Fruit fly (Drosophila melanogaster): ENCODE measurements around the gene Cf2.

Cf2 gene

DNA sequence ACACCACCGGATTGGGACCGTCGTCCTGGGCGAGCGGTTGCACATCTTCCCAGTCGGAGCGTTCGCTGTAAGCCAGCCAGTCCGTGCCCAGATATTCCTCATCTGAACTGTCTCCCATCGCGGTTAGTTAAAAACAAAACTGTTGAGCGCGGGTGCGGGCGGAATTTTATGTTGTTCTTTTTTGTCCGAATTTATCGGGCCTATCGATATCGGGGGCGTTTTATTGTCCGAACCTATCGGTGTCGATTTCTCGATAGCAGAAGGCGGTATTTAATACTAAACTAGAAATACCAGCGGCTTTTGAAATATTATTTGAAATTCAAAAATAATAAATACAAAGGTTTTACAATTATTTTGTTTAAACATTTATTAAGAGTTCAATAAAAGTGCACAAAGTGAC, 52.4 kb downstream of the Cf2 start, which contains the start of gene Fnta (continued):
- TF ChIP-seq CG11695 (GFP tag; IDR thresholded peaks at IDR 0.05): 0 out of 3 replicates have a peak, but pooled peaks have one; percentile 22
- TF ChIP-seq ato (GFP tag; IDR thresholded peaks at IDR 0.05; ENCODE audit: partially characterized antibody): peak; percentile 97
- TF ChIP-seq CG4360 (GFP tag; IDR thresholded peaks at IDR 0.05): peak; percentile 16; the same call in 1 of the 2 replicates
- TF ChIP-seq CG14860 (GFP tag; IDR thresholded peaks at IDR 0.05; ENCODE audit: partially characterized antibody): peak; percentile 81; the same call in 2 of the 3 replicates
- peak; percentile 92 for TF ChIP-seq zen2 (GFP tag; IDR thresholded peaks at IDR 0.05; ENCODE audit: partially characterized antibody)
- peak; percentile 32 for TF ChIP-seq gfzf (GFP tag; optimal IDR thresholded peaks at IDR 0.05)
- peak; percentile 93; the same call in 2 of the 3 replicates for TF ChIP-seq Opbp (GFP tag; IDR thresholded peaks at IDR 0.05; ENCODE audit: partially characterized antibody)
- peak; percentile 32 for TF ChIP-seq trem (tag; optimal IDR thresholded peaks at IDR 0.05)
- peak; percentile 24; the same call in 1 of the 2 replicates for TF ChIP-seq CG2129 (GFP tag; IDR thresholded peaks at IDR 0.05; ENCODE audit: partially characterized antibody)
- peak; percentile 88 for TF ChIP-seq Dll (GFP tag; IDR thresholded peaks at IDR 0.05; ENCODE audit: partially characterized antibody)
- no peak for TF ChIP-seq CG6683 (GFP tag; optimal IDR thresholded peaks at IDR 0.05)
- no peak for TF ChIP-seq al (GFP tag; IDR thresholded peaks at IDR 0.05)
- TF ChIP-seq pzg (GFP tag; optimal IDR thresholded peaks at IDR 0.05): peak; percentile 47
- TF ChIP-seq tna (GFP tag; IDR thresholded peaks at IDR 0.05; ENCODE audit: partially characterized antibody): peak; percentile 97
- TF ChIP-seq sna (GFP tag; IDR thresholded peaks at IDR 0.05; ENCODE audit: partially characterized antibody): peak; percentile 89
- peak; percentile 88 for TF ChIP-seq CG13287 (GFP tag; IDR thresholded peaks at IDR 0.05; ENCODE audit: partially characterized antibody)
- peak; percentile 29 for TF ChIP-seq CG10267 (tag; optimal IDR thresholded peaks at IDR 0.05)
- TF ChIP-seq bowl (GFP tag; IDR thresholded peaks at IDR 0.05): no peak
- peak; percentile 35 for TF ChIP-seq CG15514 (GFP tag; optimal IDR thresholded peaks at IDR 0.05)
- peak; percentile 8 for TF ChIP-seq Med (GFP tag)

dm6 chr2L:4829040-4829439, 53.9 kb downstream of the Cf2 start:
- peak; percentile 3 for TF ChIP-seq CG15269 (tag; optimal IDR thresholded peaks at IDR 0.05)
- peak; percentile 55 for TF ChIP-seq CG12071 (GFP tag; optimal IDR thresholded peaks at IDR 0.05)
- peak; percentile 23 for TF ChIP-seq CG12104 (GFP tag; optimal IDR thresholded peaks at IDR 0.05)
- TF ChIP-seq kay (GFP tag; optimal IDR thresholded peaks at IDR 0.05): no peak
- no peak for TF ChIP-seq Oaz (GFP tag; IDR thresholded peaks at IDR 0.05)
- no peak for TF ChIP-seq hkb (optimal IDR thresholded peaks at IDR 0.05)
- no peak for TF ChIP-seq hkb (GFP tag; IDR thresholded peaks at IDR 0.05)
- TF ChIP-seq HHEX (GFP tag; optimal IDR thresholded peaks at IDR 0.05): peak; percentile 47
- peak; percentile 71 for TF ChIP-seq CG15479 (GFP tag; optimal IDR thresholded peaks at IDR 0.05)
- 0 out of 3 replicates have a peak, but pooled peaks have one; percentile 50 for TF ChIP-seq so (GFP tag; IDR thresholded peaks at IDR 0.05)
- TF ChIP-seq CG9817 (tag; optimal IDR thresholded peaks at IDR 0.05): peak; percentile 5
- peak; percentile 69 for TF ChIP-seq Fer1 (GFP tag; optimal IDR thresholded peaks at IDR 0.05)
- no peak for TF ChIP-seq cas (GFP tag; IDR thresholded peaks at IDR 0.05)
- TF ChIP-seq CG13296 (GFP tag; optimal IDR thresholded peaks at IDR 0.05): peak; percentile 77
- TF ChIP-seq CG34376 (GFP tag; optimal IDR thresholded peaks at IDR 0.05): peak; percentile 9
- TF ChIP-seq CG9727 (GFP tag; optimal IDR thresholded peaks at IDR 0.05): peak; percentile 6
- TF ChIP-seq CG7987 (GFP tag; optimal IDR thresholded peaks at IDR 0.05): peak; percentile 70
- 0 out of 2 replicates have a peak, but pooled peaks have one; percentile 20 for TF ChIP-seq vvl (GFP tag; IDR thresholded peaks at IDR 0.05)
- peak; percentile 22 for TF ChIP-seq CG17359 (tag; optimal IDR thresholded peaks at IDR 0.05)
- peak; percentile 74 for TF ChIP-seq sens (GFP tag)
- TF ChIP-seq CG10543 (GFP tag; optimal IDR thresholded peaks at IDR 0.05): peak; percentile 69
- peak; percentile 20 for TF ChIP-seq zen (tag; optimal IDR thresholded peaks at IDR 0.05)
- TF ChIP-seq ewg (GFP tag; optimal IDR thresholded peaks at IDR 0.05): no peak
- no peak for TF ChIP-seq tio (GFP tag; optimal IDR thresholded peaks at IDR 0.05)
- no peak for TF ChIP-seq CG4820 (GFP tag; optimal IDR thresholded peaks at IDR 0.05)
- peak; percentile 57 for TF ChIP-seq CG6765 (GFP tag; optimal IDR thresholded peaks at IDR 0.05)
- TF ChIP-seq Fer3 (tag; optimal IDR thresholded peaks at IDR 0.05): peak; percentile 36
- TF ChIP-seq CG10274 (GFP tag; optimal IDR thresholded peaks at IDR 0.05): no peak
- peak; percentile 26 for TF ChIP-seq HmgZ (tag; optimal IDR thresholded peaks at IDR 0.05)
